Worm (Caenorhabditis elegans) whole organism, L3 larva: Measurements from ENCODE around the gene C02G6.3.

Experiments
- egl-27 ChIP-seq: sonication (generic microtip); optimal IDR thresholded peaks from 4 replicates; lab custom pipeline; 2017; ENCODE audit warnings: missing biosample characterization, missing genetic modification reagents, missing genetic modification characterization
- elt-2 ChIP-seq: sonication (generic microtip); optimal IDR thresholded peaks from 2 replicates; lab custom pipeline; 2016; ENCODE audit warnings: missing genetic modification reagents, mild to moderate bottlenecking, missing genetic modification characterization, missing compliant biosample characterization
- hmg-11 ChIP-seq: sonication (generic microtip); optimal IDR thresholded peaks from 2 replicates; lab custom pipeline; 2016; ENCODE audit warnings: missing genetic modification characterization, missing compliant biosample characterization
- nhr-28 ChIP-seq: fragments of 150-350 bp; optimal IDR thresholded peaks from 2 replicates; lab custom pipeline; 2014; ENCODE audit warnings: missing biosample characterization, missing genetic modification characterization
- nhr-67 ChIP-seq: fragments of 150-350 bp; optimal IDR thresholded peaks from 2 replicates; lab custom pipeline; 2014; ENCODE audit warnings: missing biosample characterization, missing genetic modification characterization
- nhr-76 ChIP-seq: fragments of 150-350 bp; sonication (generic microtip); optimal IDR thresholded peaks from 5 replicates; lab custom pipeline; 2014; ENCODE audit warnings: missing biosample characterization, missing genetic modification characterization
- nhr-77 ChIP-seq: fragments of 150-350 bp; optimal IDR thresholded peaks from 2 replicates; lab custom pipeline; 2014; ENCODE audit warnings: missing biosample characterization, missing genetic modification characterization
- pha-4 ChIP-seq: fragments of 150-350 bp; optimal IDR thresholded peaks from 2 replicates; lab custom pipeline; 2014; ENCODE audit warnings: missing biosample characterization, missing genetic modification reagents, missing genetic modification characterization
- tbx-2 ChIP-seq: sonication (generic microtip); optimal IDR thresholded peaks from 2 replicates; lab custom pipeline; 2016; ENCODE audit warnings: mild to moderate bottlenecking, missing genetic modification characterization, missing compliant biosample characterization
- unc-62 ChIP-seq: fragments of 150-350 bp; sonication (generic microtip); optimal IDR thresholded peaks from 4 replicates; lab custom pipeline; 2014; ENCODE audit warnings: missing biosample characterization, missing genetic modification reagents, missing genetic modification characterization
- ztf-11 ChIP-seq: fragments of 150-350 bp; optimal IDR thresholded peaks from 2 replicates; lab custom pipeline; 2014; ENCODE audit warnings: missing biosample characterization, missing genetic modification characterization
- ztf-4 ChIP-seq: fragments of 150-350 bp; optimal IDR thresholded peaks from 2 replicates; lab custom pipeline; 2014; ENCODE audit warnings: missing biosample characterization, missing genetic modification characterization

DNA sequence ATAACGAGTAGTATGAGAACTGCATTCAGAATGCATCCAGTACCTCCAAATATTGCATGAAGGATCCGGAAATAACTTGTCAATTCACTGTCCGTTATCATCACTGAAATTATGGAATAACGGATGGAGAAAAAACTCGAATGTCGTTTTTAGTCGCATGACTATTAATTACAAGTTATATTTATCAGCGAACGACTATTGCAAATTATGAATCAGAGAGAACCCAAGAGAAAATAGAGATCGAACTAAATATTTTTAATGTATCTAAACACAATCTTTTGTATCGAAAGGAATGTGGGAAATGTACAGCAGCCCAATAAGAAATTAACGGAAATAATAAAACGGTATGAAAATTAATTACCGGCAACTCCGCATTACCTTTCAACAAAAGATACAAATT, 19.8 kb downstream of the C02G6.3 start, which contains the start of gene srd-16:
- TF ChIP-seq elt-2 (tag; lab: Kevin White, UChicago) = no peak
- no peak for TF ChIP-seq nhr-76
- TF ChIP-seq unc-62 (GFP tag; lab: Kevin White, UChicago) = no peak
- no peak for TF ChIP-seq tbx-2 (tag; lab: Kevin White, UChicago)
- TF ChIP-seq nhr-28 (tag; lab: Kevin White, UChicago) = no peak
- TF ChIP-seq egl-27 (tag; lab: Kevin White, UChicago) = no peak
- no peak for TF ChIP-seq ztf-11
- TF ChIP-seq hmg-11 (tag; lab: Kevin White, UChicago) = no peak
- no peak for TF ChIP-seq ztf-4
- no peak for TF ChIP-seq nhr-77 (tag; lab: Kevin White, UChicago)
- no peak for TF ChIP-seq nhr-67 (tag; lab: Kevin White, UChicago)
- no peak for TF ChIP-seq pha-4 (tag; lab: Kevin White, UChicago)
